Worm (Caenorhabditis elegans): ENCODE data around the gene myo-6.

DNA sequence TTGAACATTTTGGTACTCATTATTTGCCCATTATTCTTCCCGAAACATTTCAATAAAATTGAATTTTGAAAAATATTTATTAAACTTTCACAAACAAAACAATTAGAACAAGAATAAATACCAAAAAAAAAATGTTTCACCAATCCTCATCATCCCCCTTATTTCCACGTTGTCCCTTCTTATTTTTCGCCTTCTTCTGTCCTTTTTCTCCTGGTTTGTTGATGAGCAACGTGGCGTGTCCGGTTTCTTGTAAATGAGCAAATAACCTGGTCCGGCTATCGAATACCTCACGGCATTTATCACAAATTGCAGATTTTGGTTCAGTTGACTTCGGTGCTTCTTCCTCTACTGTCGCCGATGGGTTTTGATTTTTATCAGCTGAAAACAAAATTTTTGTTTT, 18.8 kb upstream of the myo-6 start:
- TF ChIP-seq ama-1 (optimal IDR thresholded peaks at IDR 0.05), result no peak
- no peak for TF ChIP-seq snpc-4 (tag; optimal IDR thresholded peaks at IDR 0.05)
- TF ChIP-seq fos-1 (tag; optimal IDR thresholded peaks at IDR 0.05), result no peak
- no peak for TF ChIP-seq aly-2 (tag; optimal IDR thresholded peaks at IDR 0.05)
- TF ChIP-seq nhr-237 (tag; optimal IDR thresholded peaks at IDR 0.05), result no peak
- no peak for TF ChIP-seq nhr-77 (tag; optimal IDR thresholded peaks at IDR 0.05)
- TF ChIP-seq blmp-1 (tag; optimal IDR thresholded peaks at IDR 0.05; ENCODE audit: insufficient read depth), result no peak
- TF ChIP-seq unc-55 (GFP tag; optimal IDR thresholded peaks at IDR 0.05), result no peak
